Fruit fly (Drosophila melanogaster) whole organism, pupa: Measurements from ENCODE around the gene SKIP.

Experiments used
- CG10348 ChIP-seq: fragments of 200-800 bp; sonication (Bioruptor generic); IDR thresholded peaks from 2 replicates; pipeline ENCODE4 v1.3.6; 2022; ENCODE audit warnings: missing biosample characterization, missing genetic modification characterization
- CG13204 ChIP-seq: fragments of 200-800 bp; sonication (Bioruptor generic); optimal IDR thresholded peaks from 2 replicates; lab custom pipeline; 2018; ENCODE audit warnings: missing biosample characterization, mild to moderate bottlenecking, missing genetic modification characterization, moderate library complexity
- CG14655 ChIP-seq: fragments of 200-800 bp; sonication (Bioruptor generic); optimal IDR thresholded peaks from 3 replicates; lab custom pipeline; 2017; ENCODE audit warnings: mild to moderate bottlenecking, missing biosample characterization, missing genetic modification reagents, missing genetic modification characterization
- CG15710 ChIP-seq: fragments of 200-800 bp; sonication (Bioruptor generic); optimal IDR thresholded peaks from 2 replicates; lab custom pipeline; 2018; ENCODE audit warnings: missing biosample characterization, mild to moderate bottlenecking, missing genetic modification characterization, moderate library complexity
- CG17806 ChIP-seq: fragments of 200-800 bp; sonication (Bioruptor generic); optimal IDR thresholded peaks from 2 replicates; lab custom pipeline; 2018; ENCODE audit warnings: missing biosample characterization, mild to moderate bottlenecking, missing genetic modification characterization, moderate library complexity
- CG32121 ChIP-seq: fragments of 200-800 bp; sonication (Bioruptor generic); IDR thresholded peaks from 2 replicates; pipeline ENCODE4 v1.3.6; 2022; ENCODE audit warnings: missing biosample characterization, missing genetic modification characterization
- CG4496 ChIP-seq: fragments of 200-800 bp; sonication (Bioruptor generic); IDR thresholded peaks from 3 replicates; pipeline ENCODE4 v1.3.6; 2022; ENCODE audit warnings: missing biosample characterization, missing genetic modification characterization
- CG8159 ChIP-seq: fragments of 200-800 bp; sonication (Bioruptor generic); optimal IDR thresholded peaks from 3 replicates; lab custom pipeline; 2018; ENCODE audit warnings: missing biosample characterization, mild to moderate bottlenecking, missing genetic modification characterization, moderate library complexity
- EcR ChIP-seq: fragments of 200-800 bp; sonication (Bioruptor generic); optimal IDR thresholded peaks from 3 replicates; lab custom pipeline; 2019; ENCODE audit warnings: missing biosample characterization, missing genetic modification characterization, mild to moderate bottlenecking, moderate library complexity, missing genetic modification reagents
- Ets98B ChIP-seq: fragments of 200-800 bp; sonication (Bioruptor generic); IDR thresholded peaks from 2 replicates; pipeline ENCODE4 v1.3.6; 2022; ENCODE audit warnings: missing biosample characterization, missing genetic modification characterization
- Pif1A ChIP-seq: fragments of 200-800 bp; sonication (Bioruptor generic); optimal IDR thresholded peaks from 3 replicates; lab custom pipeline; 2016; ENCODE audit warnings: missing biosample characterization, missing genetic modification characterization
- Pif1B ChIP-seq: fragments of 200-800 bp; sonication (Bioruptor generic); optimal IDR thresholded peaks from 3 replicates; lab custom pipeline; 2016; ENCODE audit warnings: missing biosample characterization, missing genetic modification characterization
- fd96Ca ChIP-seq: fragments of 200-800 bp; sonication (Bioruptor generic); IDR thresholded peaks from 3 replicates; pipeline ENCODE4 v1.3.6; 2022; ENCODE audit warnings: missing biosample characterization, missing genetic modification characterization

The SKIP gene

DNA sequence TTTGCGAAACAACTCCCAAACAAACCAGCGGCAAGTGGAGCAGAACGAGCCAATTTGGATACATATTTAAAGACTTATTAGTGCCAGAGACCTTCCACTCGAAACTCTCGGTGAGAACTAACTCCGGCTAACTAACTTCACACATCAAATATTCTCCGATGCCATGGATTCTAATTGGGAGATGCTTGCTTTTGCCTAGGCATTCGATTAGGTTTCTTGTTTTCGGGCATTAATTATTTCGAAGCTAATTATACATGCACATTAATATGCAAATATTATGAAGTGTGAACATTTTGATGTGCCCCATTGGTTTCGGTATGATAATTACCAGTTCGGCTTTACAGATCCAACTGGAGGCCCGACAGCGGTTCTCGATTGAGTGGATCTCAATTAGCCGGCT, 208.5 kb downstream of the SKIP start, which contains the start of gene CG5386:
TSS of gene CG5386 (minus strand) at position 101 of the 400 bp plus-strand sequence.
- TF ChIP-seq Ets98B (GFP tag; lab: Robert Waterston, UW) (no peak), CG15710 (tag; lab: Kevin White, UChicago) (no peak), CG4496 (no peak), CG13204 (GFP tag; lab: Kevin White, UChicago) (no peak), EcR (GFP tag; lab: Kevin White, UChicago) (no peak)

DNA sequence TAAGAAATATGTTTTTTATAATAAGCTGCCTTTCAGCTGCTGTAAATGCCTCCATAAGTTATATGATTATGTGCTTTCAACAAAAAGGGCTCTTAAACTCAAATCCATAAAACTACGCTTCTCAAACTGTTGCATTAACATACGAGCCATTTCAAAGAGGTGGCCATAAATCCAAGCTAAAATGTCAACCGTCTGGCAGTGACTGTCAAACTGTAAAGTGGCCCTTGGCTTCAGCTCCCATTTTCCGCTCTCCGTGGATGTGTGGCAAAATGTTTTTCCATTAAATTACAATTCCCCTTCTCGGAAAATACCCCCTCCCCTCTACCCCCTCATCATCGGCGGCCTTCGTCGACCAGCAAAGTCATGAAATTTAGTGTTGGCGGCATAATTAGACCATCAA, 209.1 kb downstream of the SKIP start:
- TF ChIP-seq fd96Ca (GFP tag; lab: Robert Waterston, UW) = no peak
- no peak for TF ChIP-seq Pif1A (GFP tag; lab: Kevin White, UChicago)
- TF ChIP-seq CG10348 = no peak
- no peak for TF ChIP-seq Pif1B
- no peak for TF ChIP-seq CG4496
- TF ChIP-seq CG17806 = no peak
- no peak for TF ChIP-seq CG8159 (tag; lab: Kevin White, UChicago)
- no peak for TF ChIP-seq CG32121
- no peak for TF ChIP-seq CG14655 (GFP tag; lab: Kevin White, UChicago)
